Worm (Caenorhabditis elegans): ENCODE measurements around the gene nhr-63.
"Not testable (repeated sequence)": the region's sequence is repeated elsewhere in the genome, so short reads cannot be mapped to it uniquely, and the experiment has no call there.

The nhr-63 gene

ce11 chrV:16032761-16033160, 30.4 kb downstream of the nhr-63 start, which contains the start of gene T10C6.16:
Gene T10C6.16 (minus strand): TSS chrV:16033005.
- TF ChIP-seq mab-5 (tag; optimal IDR thresholded peaks at IDR 0.05) (no peak), ztf-1 (GFP tag; conservative IDR thresholded peaks at IDR 0.05) (no peak), unc-39 (tag; optimal IDR thresholded peaks at IDR 0.05) (no peak), skn-1 (tag; optimal IDR thresholded peaks at IDR 0.05) (no peak), ztf-4 (tag; optimal IDR thresholded peaks at IDR 0.05) (no peak), elt-3 (tag; optimal IDR thresholded peaks at IDR 0.05) (no peak), crh-2 (tag; optimal IDR thresholded peaks at IDR 0.05) (no peak)

- no peak for TF ChIP-seq unc-39 (tag; optimal IDR thresholded peaks at IDR 0.05)
- TF ChIP-seq crh-2 (tag; optimal IDR thresholded peaks at IDR 0.05), result no peak
- no peak for TF ChIP-seq nhr-11 (tag; optimal IDR thresholded peaks at IDR 0.05)
- no peak for TF ChIP-seq nhr-237 (tag; optimal IDR thresholded peaks at IDR 0.05)
- TF ChIP-seq fos-1 (tag; optimal IDR thresholded peaks at IDR 0.05), result no peak
- no peak for TF ChIP-seq nhr-12 (tag; optimal IDR thresholded peaks at IDR 0.05)
- TF ChIP-seq dmd-4 (tag; optimal IDR thresholded peaks at IDR 0.05), result no peak
- TF ChIP-seq nhr-10 (tag; optimal IDR thresholded peaks at IDR 0.05), result no peak
- TF ChIP-seq unc-55 (GFP tag; optimal IDR thresholded peaks at IDR 0.05), result no peak
- TF ChIP-seq gmeb-1 (tag; optimal IDR thresholded peaks at IDR 0.05), result no peak
- no peak for TF ChIP-seq egl-27 (tag; optimal IDR thresholded peaks at IDR 0.05)
- no peak for TF ChIP-seq F13H6.1 (tag; optimal IDR thresholded peaks at IDR 0.05)
Measured at ce11 chrV:16033491-16033890, 31.1 kb downstream of the nhr-63 start.

- TF ChIP-seq nhr-21 (tag; optimal IDR thresholded peaks at IDR 0.05), result no peak
- no peak for TF ChIP-seq fos-1 (tag; optimal IDR thresholded peaks at IDR 0.05)
- TF ChIP-seq nhr-237 (tag; optimal IDR thresholded peaks at IDR 0.05), result no peak
Measured at ce11 chrV:16036166-16036565, 33.8 kb downstream of the nhr-63 start, which contains the start of gene T10C6.10. Gene T10C6.10 (plus strand): TSS chrV:16036413.

ce11 chrV:16040140-16040827, 37.9 kb downstream of the nhr-63 start, which contains the start of the genes his-4 and his-3:
Gene his-4 (minus strand): TSS chrV:16040515.
Gene his-3 (plus strand): TSS chrV:16040808.
- TF ChIP-seq nhr-129 (tag; optimal IDR thresholded peaks at IDR 0.05) (peak; percentile 27), lin-13 (GFP tag; optimal IDR thresholded peaks at IDR 0.05) (peak; percentile 24), F13H6.1 (tag; optimal IDR thresholded peaks at IDR 0.05) (peak; percentile 27), lsy-2 (tag; optimal IDR thresholded peaks at IDR 0.05) (peak in 1 of 2 experiments; percentile 38), nhr-25 (tag; optimal IDR thresholded peaks at IDR 0.05) (peak; percentile 85), sma-3 (GFP tag; optimal IDR thresholded peaks at IDR 0.05) (peak; percentile 39), fos-1 (tag; optimal IDR thresholded peaks at IDR 0.05) (peak; percentile 49), sma-9 (GFP tag; optimal IDR thresholded peaks at IDR 0.05) (peak; percentile 59), ceh-16 (tag; optimal IDR thresholded peaks at IDR 0.05) (peak; percentile 95), nhr-6 (tag; optimal IDR thresholded peaks at IDR 0.05) (peak; percentile 52)
- not testable (repeated sequence) for TF ChIP-seq sma-9 (tag; optimal IDR thresholded peaks at IDR 0.05)

- no peak for TF ChIP-seq sma-3 (GFP tag; optimal IDR thresholded peaks at IDR 0.05)
Measured at ce11 chrV:16041412-16041811, 39.0 kb downstream of the nhr-63 start.

- peak; percentile 19 for TF ChIP-seq nhr-25 (tag; optimal IDR thresholded peaks at IDR 0.05)
Measured at ce11 chrV:16041925-16042742, 39.7 kb downstream of the nhr-63 start, which contains the start of the genes his-2 and his-1. Gene his-2 (minus strand): TSS chrV:16042283. Gene his-1 (plus strand): TSS chrV:16042520.

ce11 chrV:16042743-16043014, 40.3 kb downstream of the nhr-63 start:
- TF ChIP-seq nhr-11 (tag; optimal IDR thresholded peaks at IDR 0.05) (no peak), ztf-11 (tag; optimal IDR thresholded peaks at IDR 0.05) (no peak), lin-39 (tag; optimal IDR thresholded peaks at IDR 0.05) (no peak), snpc-4 (tag; optimal IDR thresholded peaks at IDR 0.05) (no peak), C34F6.9 (tag; optimal IDR thresholded peaks at IDR 0.05) (no peak), nhr-23 (tag; optimal IDR thresholded peaks at IDR 0.05) (no peak), skn-1 (tag; optimal IDR thresholded peaks at IDR 0.05) (no peak), alr-1 (tag; optimal IDR thresholded peaks at IDR 0.05) (no peak), egl-27 (tag; optimal IDR thresholded peaks at IDR 0.05) (no peak), mbf-1 (tag; optimal IDR thresholded peaks at IDR 0.05) (no peak), ceh-16 (tag; optimal IDR thresholded peaks at IDR 0.05) (no peak), nhr-12 (tag; optimal IDR thresholded peaks at IDR 0.05) (no peak), elt-3 (tag; optimal IDR thresholded peaks at IDR 0.05) (no peak), nhr-237 (tag; optimal IDR thresholded peaks at IDR 0.05) (no peak)
